Worm (Caenorhabditis elegans): ENCODE measurements around the gene nhr-168.

nhr-168 gene

DNA sequence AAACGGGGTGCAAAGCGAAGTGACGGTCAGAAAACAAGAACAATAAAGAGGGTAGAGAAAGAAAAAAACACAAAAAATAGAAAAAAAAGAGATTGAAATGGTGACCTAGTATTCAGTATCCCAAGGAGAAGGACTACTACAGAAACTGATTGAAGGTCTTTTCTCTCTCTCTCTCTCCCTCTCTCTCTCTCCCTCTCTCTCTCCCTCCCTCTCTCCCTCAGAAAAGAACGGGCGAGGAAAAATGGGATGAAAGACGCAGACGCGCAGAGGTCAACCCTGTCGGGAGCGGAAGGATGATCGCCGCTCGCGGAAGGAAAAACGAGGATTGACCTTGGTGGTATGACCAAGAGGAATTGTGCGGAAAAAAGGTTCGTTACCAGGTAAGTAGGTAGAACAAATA is 40.9 kb upstream of the nhr-168 start (continued):
- TF ChIP-seq snu-23 (GFP tag; optimal IDR thresholded peaks at IDR 0.05): peak; percentile 31
- TF ChIP-seq aly-2 (tag; optimal IDR thresholded peaks at IDR 0.05): no peak
- TF ChIP-seq hlh-4 (tag; optimal IDR thresholded peaks at IDR 0.05): no peak
- TF ChIP-seq mef-2 (tag; optimal IDR thresholded peaks at IDR 0.05): no peak
- TF ChIP-seq isw-1 (GFP tag; IDR thresholded peaks at IDR 0.05): no peak
- no peak for TF ChIP-seq efl-3 (GFP tag; optimal IDR thresholded peaks at IDR 0.05)
- no peak for TF ChIP-seq xbp-1 (tag; optimal IDR thresholded peaks at IDR 0.05)
- peak; percentile 31 to 61 for TF ChIP-seq lsy-2 (tag; optimal IDR thresholded peaks at IDR 0.05)
- no peak for TF ChIP-seq unc-98 (GFP tag; IDR thresholded peaks at IDR 0.05)
- no peak for TF ChIP-seq unc-130 (tag; optimal IDR thresholded peaks at IDR 0.05)
- TF ChIP-seq mep-1 (tag; optimal IDR thresholded peaks at IDR 0.05): peak; percentile 61
- peak; percentile 84 for TF ChIP-seq lin-14 (GFP tag; optimal IDR thresholded peaks at IDR 0.05)
- no peak for TF ChIP-seq elt-2 (tag; optimal IDR thresholded peaks at IDR 0.05)
- TF ChIP-seq ztf-11 (tag; optimal IDR thresholded peaks at IDR 0.05): no peak
- no peak for TF ChIP-seq sptf-1 (tag; optimal IDR thresholded peaks at IDR 0.05)
- no peak for TF ChIP-seq snpc-4 (tag; optimal IDR thresholded peaks at IDR 0.05)
- no peak for TF ChIP-seq fkh-10 (GFP tag; optimal IDR thresholded peaks at IDR 0.05)
- TF ChIP-seq ceh-8 (GFP tag; optimal IDR thresholded peaks at IDR 0.05): no peak
- no peak for TF ChIP-seq tlp-1 (tag; optimal IDR thresholded peaks at IDR 0.05)
- no peak for TF ChIP-seq aha-1 (tag; optimal IDR thresholded peaks at IDR 0.05)
- no peak for TF ChIP-seq pqm-1 (tag; optimal IDR thresholded peaks at IDR 0.05)
- no peak for TF ChIP-seq unc-30 (tag; optimal IDR thresholded peaks at IDR 0.05)
- no peak for TF ChIP-seq zip-4 (GFP tag; optimal IDR thresholded peaks at IDR 0.05)
- peak; percentile 17 to 24 for TF ChIP-seq lin-35 (GFP tag; optimal IDR thresholded peaks at IDR 0.05)
- TF ChIP-seq zag-1 (tag; optimal IDR thresholded peaks at IDR 0.05): no peak
- TF ChIP-seq F16B12.6 (tag; optimal IDR thresholded peaks at IDR 0.05): no peak
- no peak for TF ChIP-seq ces-1 (GFP tag; optimal IDR thresholded peaks at IDR 0.05)
- no peak for TF ChIP-seq ceh-63 (GFP tag; optimal IDR thresholded peaks at IDR 0.05)
- TF ChIP-seq ama-1 (optimal IDR thresholded peaks at IDR 0.05): no peak
- TF ChIP-seq Y116A8C.19 (tag; optimal IDR thresholded peaks at IDR 0.05; ENCODE audit: borderline replicate concordance): no peak
- TF ChIP-seq rnt-1 (tag; optimal IDR thresholded peaks at IDR 0.05): peak; percentile 48
- TF ChIP-seq dpl-1 (GFP tag; optimal IDR thresholded peaks at IDR 0.05): peak in 1 of 3 experiments; percentile 34
- TF ChIP-seq nhr-85 (tag): peak; percentile 97
- peak in 2 of 3 experiments; percentile 13 to 26 for TF ChIP-seq ceh-82 (tag; optimal IDR thresholded peaks at IDR 0.05)

- TF ChIP-seq irx-1 (tag; optimal IDR thresholded peaks at IDR 0.05) (no peak), lin-15B (tag; optimal IDR thresholded peaks at IDR 0.05) (no peak), Y116A8C.19 (tag; optimal IDR thresholded peaks at IDR 0.05; ENCODE audit: borderline replicate concordance) (no peak), elt-2 (tag; optimal IDR thresholded peaks at IDR 0.05) (peak; percentile 94), vab-15 (tag; optimal IDR thresholded peaks at IDR 0.05) (no peak), egl-13 (tag; optimal IDR thresholded peaks at IDR 0.05) (no peak), ceh-8 (GFP tag; optimal IDR thresholded peaks at IDR 0.05) (no peak), alr-1 (tag; optimal IDR thresholded peaks at IDR 0.05; ENCODE audit: borderline replicate concordance) (no peak), mef-2 (tag; optimal IDR thresholded peaks at IDR 0.05) (no peak), tbx-2 (tag; optimal IDR thresholded peaks at IDR 0.05) (no peak), hlh-4 (tag; optimal IDR thresholded peaks at IDR 0.05) (no peak), pax-3 (tag; optimal IDR thresholded peaks at IDR 0.05) (peak; percentile 20), ets-5 (GFP tag; IDR thresholded peaks at IDR 0.05) (no peak), ztf-4 (tag; optimal IDR thresholded peaks at IDR 0.05) (no peak), ceh-88 (GFP tag; IDR thresholded peaks at IDR 0.05) (no peak), lin-13 (GFP tag; optimal IDR thresholded peaks at IDR 0.05) (no peak), dpl-1 (GFP tag; optimal IDR thresholded peaks at IDR 0.05) (peak in 1 of 3 experiments; percentile 6), nhr-85 (tag) (peak; percentile 72), F16B12.6 (tag; optimal IDR thresholded peaks at IDR 0.05) (no peak), mdl-1 (tag; optimal IDR thresholded peaks at IDR 0.05) (no peak), nhr-90 (tag; optimal IDR thresholded peaks at IDR 0.05; ENCODE audit: poor library complexity) (peak; percentile 52), grh-1 (GFP tag; IDR thresholded peaks at IDR 0.05) (no peak; the same call in 1 of the 2 replicates), unc-86 (tag; optimal IDR thresholded peaks at IDR 0.05) (no peak), tlp-1 (tag; optimal IDR thresholded peaks at IDR 0.05) (no peak), nhr-47 (tag; optimal IDR thresholded peaks at IDR 0.05) (no peak), efl-1 (optimal IDR thresholded peaks at IDR 0.05) (no peak), efl-1 (GFP tag; optimal IDR thresholded peaks at IDR 0.05 in 1 of 2) (peak in 1 of 2 experiments; percentile 83), sup-37 (GFP tag; optimal IDR thresholded peaks at IDR 0.05) (no peak)
Measured at ce11 chrV:13373643-13374042, 40.0 kb upstream of the nhr-168 start.
